Fruit fly (Drosophila melanogaster) whole organism, embryonic: ENCODE measurements around the gene CG42819.

Experiments used
- Atf-2 ChIP-seq: fragments of 200-800 bp; sonication (Bioruptor generic); optimal IDR thresholded peaks from 2 replicates; lab custom pipeline; 2016; ENCODE audit warnings: missing biosample characterization, missing genetic modification characterization
- Atf3 ChIP-seq: fragments of 200-800 bp; sonication (Bioruptor generic); optimal IDR thresholded peaks from 3 replicates; lab custom pipeline; 2016; ENCODE audit warnings: missing biosample characterization, missing genetic modification characterization
- CG10209 ChIP-seq: fragments of 200-800 bp; sonication (Bioruptor generic); optimal IDR thresholded peaks from 3 replicates; lab custom pipeline; 2017; ENCODE audit warnings: missing biosample characterization, mild to moderate bottlenecking, missing genetic modification characterization, missing genetic modification reagents
- CG11560 ChIP-seq: fragments of 200-800 bp; sonication (Bioruptor generic); IDR thresholded peaks from 3 replicates; pipeline ENCODE4 v1.3.6; 2022; ENCODE audit warnings: missing biosample characterization, missing genetic modification characterization
- CG12219 ChIP-seq: fragments of 200-800 bp; sonication (Bioruptor generic); optimal IDR thresholded peaks from 3 replicates; lab custom pipeline; 2018; ENCODE audit warnings: missing biosample characterization, mild to moderate bottlenecking, missing genetic modification characterization
- CG13287 ChIP-seq: fragments of 200-800 bp; sonication (Bioruptor generic); IDR thresholded peaks from 2 replicates; pipeline ENCODE4 v1.3.6; 2022; ENCODE audit warnings: missing biosample characterization, missing genetic modification characterization; ENCODE audit not compliant: partially characterized antibody
- CG15696 ChIP-seq: fragments of 200-800 bp; sonication (Bioruptor generic); optimal IDR thresholded peaks from 2 replicates; lab custom pipeline; 2019; ENCODE audit warnings: missing biosample characterization, mild to moderate bottlenecking, missing genetic modification characterization, moderate library complexity
- CG16813 ChIP-seq: fragments of 200-800 bp; sonication (Bioruptor generic); IDR thresholded peaks from 3 replicates; pipeline ENCODE4 v1.3.6; 2022; ENCODE audit warnings: missing biosample characterization, missing genetic modification characterization; ENCODE audit not compliant: partially characterized antibody
- CG17385 ChIP-seq: fragments of 200-800 bp; sonication (Bioruptor generic); optimal IDR thresholded peaks from 3 replicates; lab custom pipeline; 2018; ENCODE audit warnings: missing biosample characterization, mild to moderate bottlenecking, missing genetic modification characterization
- CG17912 ChIP-seq: fragments of 200-800 bp; sonication (Bioruptor generic); optimal IDR thresholded peaks from 2 replicates; lab custom pipeline; 2018; ENCODE audit warnings: missing biosample characterization, mild to moderate bottlenecking, missing genetic modification characterization
- CG30020 ChIP-seq: fragments of 200-800 bp; optimal IDR thresholded peaks from 2 replicates; lab custom pipeline; 2019; ENCODE audit warnings: missing biosample characterization, mild to moderate bottlenecking, missing genetic modification characterization, moderate library complexity
- CG3838 ChIP-seq: fragments of 200-800 bp; sonication (Bioruptor generic); optimal IDR thresholded peaks from 3 replicates; lab custom pipeline; 2016; ENCODE audit warnings: missing biosample characterization, missing genetic modification characterization
- CG43689 ChIP-seq: fragments of 200-800 bp; sonication (Bioruptor generic); IDR thresholded peaks from 2 replicates; pipeline ENCODE4 v1.3.6; 2022; ENCODE audit warnings: missing biosample characterization, missing genetic modification characterization
- CG5180 ChIP-seq: fragments of 200-800 bp; sonication (Bioruptor generic); optimal IDR thresholded peaks from 3 replicates; lab custom pipeline; 2017; ENCODE audit warnings: missing biosample characterization, missing genetic modification characterization, mild to moderate bottlenecking, moderate library complexity, missing genetic modification reagents
- CG8089 ChIP-seq: fragments of 200-800 bp; sonication (Bioruptor generic); optimal IDR thresholded peaks from 3 replicates; lab custom pipeline; 2016; ENCODE audit warnings: missing biosample characterization, missing genetic modification characterization
- CG8359 ChIP-seq: fragments of 200-800 bp; sonication (Bioruptor generic); optimal IDR thresholded peaks from 2 replicates; lab custom pipeline; 2017; ENCODE audit warnings: missing biosample characterization, mild to moderate bottlenecking, missing genetic modification characterization, borderline replicate concordance
- CG8924 ChIP-seq: fragments of 200-800 bp; optimal IDR thresholded peaks from 3 replicates; lab custom pipeline; 2019; ENCODE audit warnings: missing biosample characterization, mild to moderate bottlenecking, missing genetic modification characterization, moderate library complexity
- CG9817 ChIP-seq: fragments of 200-800 bp; sonication (Bioruptor generic); optimal IDR thresholded peaks from 2 replicates; lab custom pipeline; 2018; ENCODE audit warnings: missing biosample characterization, mild to moderate bottlenecking, missing genetic modification characterization, moderate library complexity
- CkIIα-i1 ChIP-seq: fragments of 200-800 bp; sonication (Bioruptor generic); IDR thresholded peaks from 2 replicates; pipeline ENCODE4 v1.3.6; 2022; ENCODE audit warnings: missing biosample characterization, missing genetic modification characterization
- Elba2 ChIP-seq: fragments of 200-800 bp; sonication (Bioruptor generic); optimal IDR thresholded peaks from 3 replicates; lab custom pipeline; 2016; ENCODE audit warnings: missing biosample characterization, missing genetic modification characterization
- HLH4C ChIP-seq: fragments of 200-800 bp; sonication (Bioruptor generic); IDR thresholded peaks from 3 replicates; pipeline ENCODE4 v1.3.6; 2022; ENCODE audit warnings: missing biosample characterization, missing genetic modification characterization; ENCODE audit not compliant: partially characterized antibody
- HLHmδ ChIP-seq: fragments of 200-800 bp; sonication (Bioruptor generic); optimal IDR thresholded peaks from 2 replicates; lab custom pipeline; 2018; ENCODE audit warnings: missing biosample characterization, mild to moderate bottlenecking, missing genetic modification characterization, moderate library complexity
- HmgD ChIP-seq: fragments of 200-800 bp; sonication (Bioruptor generic); optimal IDR thresholded peaks from 3 replicates; lab custom pipeline; 2016; ENCODE audit warnings: missing biosample characterization, missing genetic modification characterization
- NfI ChIP-seq: fragments of 200-800 bp; sonication (Bioruptor generic); optimal IDR thresholded peaks from 3 replicates; lab custom pipeline; 2018; ENCODE audit warnings: missing biosample characterization, mild to moderate bottlenecking, missing genetic modification characterization, moderate library complexity
- Sin3A ChIP-seq: fragments of >200 bp; optimal IDR thresholded peaks from 2 replicates; lab custom pipeline; 2018
- Sox100B ChIP-seq: fragments of 200-800 bp; sonication (Bioruptor generic); optimal IDR thresholded peaks from 3 replicates; lab custom pipeline; 2018; ENCODE audit warnings: missing biosample characterization, mild to moderate bottlenecking, missing genetic modification characterization
- cad ChIP-seq: fragments of >200 bp; optimal IDR thresholded peaks from 2 replicates; lab custom pipeline; 2017; ENCODE audit warnings: missing biosample characterization, missing genetic modification characterization
- chif ChIP-seq, 2 experiments: fragments of 200-800 bp; sonication (Bioruptor generic); optimal IDR thresholded peaks; 3 replicates each; lab custom pipeline; 2016; ENCODE audit warnings: missing biosample characterization in 2 of 2, missing genetic modification characterization in 2 of 2
- crol ChIP-seq: fragments of 200-800 bp; sonication (Bioruptor generic); IDR thresholded peaks from 2 replicates; pipeline ENCODE4 v1.3.6; 2022; ENCODE audit warnings: missing biosample characterization, missing genetic modification characterization
- gce ChIP-seq: fragments of 200-800 bp; sonication (Bioruptor generic); IDR thresholded peaks from 3 replicates; pipeline ENCODE4 v1.3.6; 2022; ENCODE audit warnings: missing biosample characterization, missing genetic modification characterization
- hkb ChIP-seq, 2 experiments: fragments of 200-800 bp in 1 of 2; fragments of >200 bp in 1 of 2; sonication (Bioruptor generic) in 1 of 2; IDR thresholded peaks in 1 of 2; optimal IDR thresholded peaks in 1 of 2; 2 replicates each; pipeline versions ENCODE4 v1.3.6 to Lab custom; 2017 to 2022; ENCODE audit warnings: missing biosample characterization in 1 of 2, missing genetic modification characterization in 1 of 2
- klu ChIP-seq: fragments of 200-800 bp; sonication (Bioruptor generic); IDR thresholded peaks from 2 replicates; pipeline ENCODE4 v1.3.6; 2022; ENCODE audit warnings: missing biosample characterization, missing genetic modification characterization
- lilli ChIP-seq: fragments of 200-800 bp; sonication (Bioruptor generic); optimal IDR thresholded peaks from 3 replicates; lab custom pipeline; 2016; ENCODE audit warnings: missing biosample characterization, missing genetic modification characterization
- lov ChIP-seq, 2 experiments: fragments of 200-800 bp in 1 of 2; fragments of >200 bp in 1 of 2; sonication (Bioruptor generic) in 1 of 2; IDR thresholded peaks in 1 of 2; optimal IDR thresholded peaks in 1 of 2; 2 replicates in 1 of 2; 3 replicates in 1 of 2; pipeline versions ENCODE4 v1.3.6 to Lab custom; 2017 to 2022; ENCODE audit warnings: missing biosample characterization in 1 of 2, missing genetic modification characterization in 1 of 2
- mld ChIP-seq: fragments of 200-800 bp; sonication (Bioruptor generic); IDR thresholded peaks from 3 replicates; pipeline ENCODE4 v1.3.6; 2022; ENCODE audit warnings: missing biosample characterization, missing genetic modification characterization; ENCODE audit not compliant: partially characterized antibody
- salm ChIP-seq: fragments of 200-800 bp; sonication (Bioruptor generic); optimal IDR thresholded peaks from 2 replicates; lab custom pipeline; 2018; ENCODE audit warnings: missing biosample characterization, mild to moderate bottlenecking, missing genetic modification characterization
- sd ChIP-seq: fragments of 200-800 bp; sonication (Bioruptor generic); optimal IDR thresholded peaks from 3 replicates; lab custom pipeline; 2018; ENCODE audit warnings: missing biosample characterization, mild to moderate bottlenecking, missing genetic modification characterization, moderate library complexity
- seq ChIP-seq: fragments of 200-800 bp; sonication (Bioruptor generic); IDR thresholded peaks from 2 replicates; pipeline ENCODE4 v1.3.6; 2022; ENCODE audit warnings: missing biosample characterization, missing genetic modification characterization
- so ChIP-seq: fragments of 200-800 bp; sonication (Bioruptor generic); IDR thresholded peaks from 3 replicates; pipeline ENCODE4 v1.3.6; 2022; ENCODE audit warnings: missing biosample characterization, missing genetic modification characterization
- stc ChIP-seq: fragments of 200-800 bp; sonication (Bioruptor generic); IDR thresholded peaks from 2 replicates; pipeline ENCODE4 v1.3.6; 2022; ENCODE audit warnings: missing biosample characterization, missing genetic modification characterization
- stwl ChIP-seq: fragments of 200-800 bp; sonication (Bioruptor generic); optimal IDR thresholded peaks from 3 replicates; lab custom pipeline; 2018; ENCODE audit warnings: missing biosample characterization, mild to moderate bottlenecking, missing genetic modification characterization, moderate library complexity
- sug ChIP-seq: fragments of 200-800 bp; optimal IDR thresholded peaks from 2 replicates; lab custom pipeline; 2019; ENCODE audit warnings: missing biosample characterization, mild to moderate bottlenecking, missing genetic modification characterization, moderate library complexity
- tup ChIP-seq: fragments of 200-800 bp; sonication (Bioruptor generic); optimal IDR thresholded peaks from 2 replicates; lab custom pipeline; 2016; ENCODE audit warnings: missing biosample characterization, mild to moderate bottlenecking, missing genetic modification characterization, moderate library complexity

CG42819 gene

DNA sequence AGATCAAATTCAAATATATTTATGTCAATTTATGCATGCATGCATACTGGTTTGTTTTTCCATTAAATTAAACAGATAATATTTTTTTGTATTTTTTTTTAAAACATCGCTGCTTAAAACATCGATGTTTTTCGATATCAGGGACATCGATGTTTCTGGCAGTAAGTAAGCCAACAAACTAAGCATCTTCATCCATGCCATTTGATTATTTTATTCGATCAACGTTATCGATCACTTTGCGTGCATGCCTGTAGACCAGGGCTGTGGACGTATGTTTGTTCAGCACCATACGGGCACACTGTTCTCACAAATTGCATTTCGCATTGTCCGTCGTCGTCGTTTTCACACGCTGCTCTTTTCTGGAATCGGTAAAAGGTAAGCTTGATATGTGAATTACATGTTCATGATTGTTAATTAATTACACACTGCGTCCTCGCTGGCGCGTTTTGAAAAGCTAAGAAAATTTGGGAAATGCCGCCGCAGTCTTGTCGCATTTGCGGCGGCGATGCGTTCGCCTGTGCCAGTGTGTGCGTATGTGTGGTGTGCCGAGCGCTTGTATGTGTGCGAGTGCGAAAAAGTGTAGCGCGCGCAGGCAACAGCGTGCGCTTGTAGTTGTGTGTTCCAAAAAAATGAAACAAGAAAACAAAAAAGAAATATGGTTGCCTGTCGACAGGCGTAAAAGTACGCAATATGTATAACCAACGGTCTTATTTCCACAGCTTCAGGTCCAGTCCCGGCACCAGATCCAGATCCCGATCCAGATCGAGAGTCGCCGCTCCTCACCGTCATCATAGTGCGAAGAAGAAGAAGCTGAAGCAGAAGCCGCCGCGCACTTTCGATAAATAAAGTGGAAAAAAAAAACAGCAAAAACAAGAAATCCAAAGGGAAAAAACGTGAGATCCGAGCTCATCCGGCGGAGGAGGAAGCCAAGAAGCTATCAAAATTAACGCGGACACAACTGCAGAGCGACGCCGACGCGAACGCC is 14.4 kb upstream of the CG42819 start, which contains the start of gene emb (continued):
- TF ChIP-seq HLHmδ (GFP tag; lab: Kevin White, UChicago) (peak; percentile 12), klu (GFP tag; lab: Robert Waterston, UW) (no peak), CG3838 (GFP tag; lab: Kevin White, UChicago) (peak; percentile 11), crol (GFP tag; lab: Robert Waterston, UW) (no peak), CG10209 (GFP tag; lab: Kevin White, UChicago) (peak; percentile 13), CG12219 (GFP tag; lab: Kevin White, UChicago) (peak; percentile 0), CG8924 (peak; percentile 44), Atf-2 (GFP tag; lab: Kevin White, UChicago) (peak; percentile 18), Elba2 (GFP tag; lab: Kevin White, UChicago) (peak; percentile 14), CG13287 (peak; percentile 93), CG9817 (tag; lab: Kevin White, UChicago) (peak; percentile 29), salm (no peak), cad (no peak), CG15696 (tag; lab: Kevin White, UChicago) (no peak), CG8359 (GFP tag; lab: Kevin White, UChicago) (no peak), so (no peak), CG16813 (GFP tag; lab: Robert Waterston, UW) (peak; percentile 97), mld (peak; percentile 99), lilli (GFP tag; lab: Kevin White, UChicago) (peak; percentile 67), HmgD (peak; percentile 90), NfI (GFP tag; lab: Kevin White, UChicago) (peak; percentile 37), CG30020 (tag; lab: Kevin White, UChicago) (peak; percentile 71), gce (GFP tag; lab: Robert Waterston, UW) (no peak), lov (optimal IDR thresholded peaks at IDR 0.05; lab: Kevin White, UChicago) (no peak), lov (GFP tag; IDR thresholded peaks at IDR 0.05; lab: Robert Waterston, UW) (no peak), tup (no peak), stwl (tag; lab: Kevin White, UChicago) (peak; percentile 98), sug (no peak), CkIIα-i1 (no peak), CG8089 (GFP tag; lab: Kevin White, UChicago) (peak; percentile 43), CG11560 (tag; lab: Robert Waterston, UW) (peak; percentile 99), Atf3 (GFP tag; lab: Kevin White, UChicago) (no peak), CG43689 (GFP tag; lab: Robert Waterston, UW) (no peak), stc (GFP tag; lab: Robert Waterston, UW) (no peak), Sin3A (lab: Kevin White, UChicago) (peak; percentile 82), HLH4C (GFP tag; lab: Robert Waterston, UW) (peak; percentile 100)

DNA sequence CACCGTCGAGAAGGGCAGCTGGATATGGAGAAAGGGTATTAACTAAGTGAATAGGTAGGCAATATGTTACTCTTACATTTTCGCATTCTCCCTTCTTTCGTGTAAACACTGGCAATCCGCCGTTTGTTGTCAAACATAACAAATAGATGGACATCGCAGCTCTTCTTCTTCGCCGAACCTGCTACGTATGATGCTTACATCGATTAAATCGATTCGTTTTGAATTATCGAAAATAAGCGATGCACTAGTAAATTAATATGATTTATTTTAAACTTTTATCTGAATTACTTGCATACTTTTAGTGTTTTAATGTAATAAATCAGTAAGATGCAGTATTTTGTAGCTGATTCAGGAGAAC is 13.8 kb upstream of the CG42819 start, which contains the start of gene fy:
fy (minus strand) TSS at position 353 of the 358 bp plus-strand sequence.
- TF ChIP-seq sd (tag; lab: Kevin White, UChicago) (no peak), seq (GFP tag; lab: Robert Waterston, UW) (no peak), chif (GFP tag; optimal IDR thresholded peaks at IDR 0.05; lab: Kevin White, UChicago) (no peak), CG5180 (GFP tag; lab: Kevin White, UChicago) (peak; percentile 96), hkb (optimal IDR thresholded peaks at IDR 0.05; lab: Kevin White, UChicago) (no peak), hkb (GFP tag; IDR thresholded peaks at IDR 0.05; lab: Robert Waterston, UW) (no peak), Sox100B (peak; percentile 22), CG17912 (GFP tag; lab: Kevin White, UChicago) (no peak), CG17385 (peak; percentile 91)
- TF ChIP-seq, all 482 proteins: peak for 3
